Fruit fly (Drosophila melanogaster) ovary, adult (tissue): ENCODE measurements around the gene Pdk1.
A peak's percentile ranks its signal among the peaks of the same experiment; 100 is the strongest.

ENCODE experiments used
- CG17801 ChIP-seq: fragments of 200-800 bp; optimal IDR thresholded peaks from 2 replicates; lab custom pipeline; 2019; ENCODE audit warnings: missing biosample characterization, mild to moderate bottlenecking, missing genetic modification characterization, moderate library complexity; ENCODE audit not compliant: partially characterized antibody

Gene Pdk1

DNA sequence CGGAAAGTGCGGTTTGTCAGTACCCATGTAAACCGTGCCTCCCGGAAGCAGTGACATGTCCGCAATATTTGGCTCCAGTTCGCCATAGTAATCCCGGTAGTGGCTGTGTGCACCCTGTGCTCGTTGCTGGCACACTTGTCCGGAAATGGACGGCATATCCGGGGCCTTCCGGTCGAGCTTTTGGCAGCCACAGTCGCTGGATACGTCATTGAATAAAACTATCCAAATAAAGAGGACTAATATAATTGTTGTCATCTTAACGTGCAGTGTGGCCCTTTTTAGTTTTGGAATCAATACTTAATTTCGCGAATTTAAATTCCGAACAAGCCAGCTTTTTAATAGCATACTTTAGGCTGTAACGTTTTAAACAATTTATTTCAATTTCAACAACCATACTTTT, 46.7 kb downstream of the Pdk1 start, which contains the start of gene CG7049:
CG7049 (minus strand) TSS at position 280 of the 400 bp plus-strand sequence.
- peak; percentile 43 for TF ChIP-seq CG17801 (GFP tag; lab: Kevin White, UChicago)

DNA sequence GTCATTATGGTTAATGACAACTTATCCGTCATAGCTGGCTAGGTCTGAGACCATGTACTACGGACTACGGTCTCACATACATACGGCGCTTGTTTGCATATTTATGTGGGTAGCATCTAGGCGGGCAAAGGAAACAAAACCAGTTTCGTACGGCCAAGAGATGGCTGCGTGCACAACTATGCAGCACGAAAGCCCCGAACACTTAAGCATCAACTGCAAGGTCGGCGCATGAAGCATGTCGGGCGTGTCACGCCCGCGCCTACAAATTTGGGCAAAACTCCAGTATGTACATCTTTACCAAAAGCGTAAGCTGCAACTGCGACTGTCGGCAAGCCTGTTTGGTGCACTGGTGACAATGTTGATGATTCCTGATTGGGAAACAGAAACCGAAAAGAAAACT, 48.7 kb downstream of the Pdk1 start:
- TF ChIP-seq CG17801 (GFP tag; lab: Kevin White, UChicago) = no peak

DNA sequence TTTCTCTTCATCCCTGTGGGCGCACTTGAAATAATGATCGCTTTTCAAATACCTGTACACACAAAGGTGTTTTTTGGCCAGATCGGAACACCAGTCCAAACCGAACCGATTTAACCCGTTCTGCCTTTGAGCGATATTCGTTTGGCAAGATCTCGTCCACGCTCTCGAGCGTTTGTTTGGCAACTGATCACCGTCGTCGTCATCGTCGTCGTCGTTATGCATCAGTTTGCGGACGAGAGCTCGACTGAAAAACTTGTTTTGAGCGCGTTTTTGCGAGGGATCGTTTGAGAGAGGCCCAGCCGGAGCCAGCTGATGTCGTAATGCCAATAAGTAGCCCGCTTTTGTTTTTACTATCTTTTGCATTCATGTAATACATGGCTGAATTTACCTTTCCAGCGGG, 49.2 kb downstream of the Pdk1 start:
- TF ChIP-seq CG17801 (GFP tag; lab: Kevin White, UChicago) = no peak

dm6 chr3L:178913-179488, 49.8 kb downstream of the Pdk1 start, which contains the start of gene Vdup1:
TSS of gene Vdup1 (minus strand) at chr3L:178963.
- no peak for TF ChIP-seq CG17801 (GFP tag; lab: Kevin White, UChicago)

DNA sequence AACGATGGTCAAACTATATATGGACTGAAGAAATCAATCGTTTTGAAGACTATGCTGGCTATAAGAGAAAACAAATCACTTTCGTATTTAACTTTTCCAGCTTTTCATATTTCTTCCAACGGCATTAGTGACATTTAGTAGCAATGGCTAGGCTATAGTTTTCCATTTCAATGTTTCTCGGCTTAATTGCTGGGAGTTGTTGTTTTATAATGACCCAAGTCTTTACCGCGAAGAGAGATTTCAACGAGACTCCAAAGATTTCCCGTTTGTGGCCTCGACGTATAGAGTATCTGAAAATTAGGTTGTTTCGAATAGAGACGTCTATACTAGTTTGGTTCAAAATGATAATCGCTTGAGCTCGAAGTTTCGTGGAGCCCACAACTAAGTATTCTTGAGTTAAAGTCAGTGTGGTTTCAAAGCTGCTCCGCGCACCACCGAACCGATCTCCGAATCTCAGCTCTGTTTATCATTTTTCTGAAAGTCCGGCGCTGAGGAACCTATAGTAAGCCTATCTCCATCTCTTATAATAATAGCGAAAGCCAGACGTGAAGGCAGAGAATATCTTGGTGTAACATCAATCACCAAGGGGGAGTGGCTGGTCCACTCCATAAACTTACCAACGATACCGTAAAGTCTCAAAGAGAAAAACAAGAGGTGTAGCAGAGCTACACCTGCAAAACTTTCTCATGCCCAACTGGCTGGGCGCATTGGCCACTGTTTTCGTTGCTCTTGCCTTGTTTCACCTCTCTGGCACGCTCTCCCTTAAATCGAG, 50.4 kb downstream of the Pdk1 start, which contains the start of gene CG13875:
CG13875 (plus strand) TSS at position 434 of the 772 bp plus-strand sequence.
- no peak for TF ChIP-seq CG17801 (GFP tag; lab: Kevin White, UChicago)

DNA sequence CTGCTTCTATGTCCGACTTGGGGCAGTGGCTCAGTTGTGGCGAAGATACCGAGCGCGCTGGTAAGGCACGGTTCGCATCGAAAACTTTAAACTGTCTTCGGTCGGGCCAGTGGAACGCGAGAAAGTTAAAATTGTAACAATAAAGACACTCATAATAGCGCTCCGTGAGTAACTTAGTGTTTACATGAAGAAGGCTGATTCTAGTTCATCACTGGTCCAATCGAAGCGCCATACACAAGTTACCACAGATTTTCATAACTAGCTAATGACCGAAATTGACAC, 51.0 kb downstream of the Pdk1 start:
- peak; percentile 16 for TF ChIP-seq CG17801 (GFP tag; lab: Kevin White, UChicago)

dm6 chr3L:184251-184650, 55.0 kb downstream of the Pdk1 start, which contains the start of the genes CG34140, Mkp and Mtch:
TSS of gene CG34140 (minus strand) at chr3L:184424.
TSS of gene Mkp (minus strand) at chr3L:184540.
TSS of gene Mtch (plus strand) at chr3L:184626.
- peak; percentile 87 for TF ChIP-seq CG17801 (GFP tag; lab: Kevin White, UChicago)
